Worm (Caenorhabditis elegans) whole organism, L4/young adult: Measurements from ENCODE around the gene T28F3.5.

Source experiments
- dao-5 ChIP-seq: sonication (generic microtip); optimal IDR thresholded peaks from 2 replicates; lab custom pipeline; 2016; ENCODE audit warnings: missing genotype, missing genetic modification characterization, moderate library complexity, missing compliant biosample characterization
- him-1 ChIP-seq: sonication (generic microtip); optimal IDR thresholded peaks from 2 replicates; lab custom pipeline; 2016; ENCODE audit warnings: missing genotype, missing genetic modification reagents, missing genetic modification characterization, missing compliant biosample characterization

ce11 chrIV:17293679-17294078 is 910 bp upstream of the T28F3.5 start:
- TF ChIP-seq him-1 (tag; lab: Kevin White, UChicago) (no peak), dao-5 (tag; lab: Kevin White, UChicago) (no peak)
